Fruit fly (Drosophila melanogaster) whole organism, wandering third instar larva: Measurements from ENCODE around the gene Dsor1.

Experiments used
- Abd-B ChIP-seq: fragments of >200 bp; optimal IDR thresholded peaks from 2 replicates; lab custom pipeline; 2017; ENCODE audit warnings: missing biosample characterization, missing genetic modification characterization
- CG32264 ChIP-seq: fragments of 200-800 bp; sonication (Bioruptor generic); optimal IDR thresholded peaks from 2 replicates; lab custom pipeline; 2016; ENCODE audit warnings: missing biosample characterization, missing genetic modification characterization
- CG9705 ChIP-seq: fragments of 200-800 bp; sonication (Bioruptor generic); optimal IDR thresholded peaks from 2 replicates; lab custom pipeline; 2018; ENCODE audit warnings: missing biosample characterization, mild to moderate bottlenecking, missing genetic modification characterization
- CrebA ChIP-seq: fragments of 200-800 bp; sonication (Bioruptor generic); optimal IDR thresholded peaks from 2 replicates; lab custom pipeline; 2016; ENCODE audit warnings: missing biosample characterization, mild to moderate bottlenecking, missing genetic modification characterization, borderline replicate concordance
- Dfd ChIP-seq: fragments of >200 bp; optimal IDR thresholded peaks from 2 replicates; lab custom pipeline; 2017; ENCODE audit warnings: missing biosample characterization, missing genetic modification characterization
- Dif ChIP-seq: fragments of 200-275, 200-300 bp; sonication (Bioruptor generic); optimal IDR thresholded peaks from 2 replicates; lab custom pipeline; 2018; ENCODE audit warnings: missing biosample characterization, missing genetic modification characterization; ENCODE audit not compliant: partially characterized antibody
- GATAd ChIP-seq: sonication (Bioruptor generic); optimal IDR thresholded peaks from 2 replicates; lab custom pipeline; 2016; ENCODE audit warnings: missing biosample characterization, missing genetic modification characterization
- HLH106 ChIP-seq: fragments of 200-800 bp; optimal IDR thresholded peaks from 3 replicates; lab custom pipeline; 2019; ENCODE audit warnings: missing biosample characterization, mild to moderate bottlenecking, missing genetic modification characterization, moderate library complexity
- Hnf4 ChIP-seq: fragments of 200-800 bp; sonication (Bioruptor generic); optimal IDR thresholded peaks from 2 replicates; lab custom pipeline; 2016; ENCODE audit warnings: missing biosample characterization, mild to moderate bottlenecking, missing genetic modification characterization
- Hr78 ChIP-seq: fragments of >200 bp; optimal IDR thresholded peaks from 2 replicates; lab custom pipeline; 2017; ENCODE audit warnings: missing biosample characterization, missing genetic modification characterization
- Hr83 ChIP-seq: fragments of 200-300 bp; sonication (Bioruptor generic); optimal IDR thresholded peaks from 2 replicates; lab custom pipeline; 2016; ENCODE audit warnings: missing biosample characterization, mild to moderate bottlenecking, missing genetic modification characterization, moderate library complexity; ENCODE audit not compliant: poor library complexity, severe bottlenecking
- Jra ChIP-seq: sonication (Bioruptor generic); optimal IDR thresholded peaks from 2 replicates; lab custom pipeline; 2016; ENCODE audit warnings: missing biosample characterization, missing genetic modification characterization
- Mio ChIP-seq: sonication (Bioruptor generic); optimal IDR thresholded peaks from 2 replicates; lab custom pipeline; 2016; ENCODE audit warnings: missing biosample characterization, missing genetic modification characterization
- Myc ChIP-seq: fragments of >200 bp; optimal IDR thresholded peaks from 2 replicates; lab custom pipeline; 2017
- N ChIP-seq: fragments of >200 bp; optimal IDR thresholded peaks from 2 replicates; lab custom pipeline; 2018; ENCODE audit warnings: missing biosample characterization, missing external identifiers, missing genetic modification characterization
- OdsH ChIP-seq: fragments of 200-800 bp; sonication (Bioruptor generic); optimal IDR thresholded peaks from 2 replicates; lab custom pipeline; 2016; ENCODE audit warnings: missing biosample characterization, mild to moderate bottlenecking, missing genetic modification characterization
- Rel ChIP-seq, 2 experiments: fragments of 200-800 bp; sonication (Bioruptor generic) in 1 of 2; optimal IDR thresholded peaks; 2 replicates in 1 of 2; 3 replicates in 1 of 2; lab custom pipeline; 2016 to 2019; ENCODE audit warnings: mild to moderate bottlenecking in 2 of 2, missing biosample characterization in 2 of 2, missing genetic modification characterization in 2 of 2, moderate library complexity in 1 of 2
- Sp1 ChIP-seq: fragments of 200-800 bp; sonication (Bioruptor generic); optimal IDR thresholded peaks from 3 replicates; lab custom pipeline; 2019; ENCODE audit warnings: missing biosample characterization, mild to moderate bottlenecking, missing genetic modification characterization, moderate library complexity
- Vsx2 ChIP-seq: fragments of 200-300, 225-300 bp; sonication (Bioruptor generic); optimal IDR thresholded peaks from 2 replicates; lab custom pipeline; 2018; ENCODE audit warnings: missing biosample characterization, missing genetic modification characterization; ENCODE audit not compliant: partially characterized antibody
- br ChIP-seq: fragments of 200-800 bp; sonication (Bioruptor generic); optimal IDR thresholded peaks from 2 replicates; lab custom pipeline; 2016; ENCODE audit warnings: missing biosample characterization, missing genetic modification characterization
- brk ChIP-seq: fragments of 200-800 bp; sonication (Bioruptor generic); optimal IDR thresholded peaks from 2 replicates; lab custom pipeline; 2016; ENCODE audit warnings: missing biosample characterization, mild to moderate bottlenecking, missing genetic modification characterization
- dl ChIP-seq, 2 experiments: fragments of 175-275, 200-275 bp in 1 of 2; fragments of 200-275 bp in 1 of 2; sonication (Bioruptor generic); optimal IDR thresholded peaks; lab custom pipeline; 2018; ENCODE audit warnings: mild to moderate bottlenecking in 2 of 2, missing biosample characterization in 2 of 2, missing genetic modification characterization in 2 of 2, moderate library complexity in 2 of 2; ENCODE audit not compliant: partially characterized antibody in 2 of 2, insufficient read depth in 1 of 2
- dmrt93B ChIP-seq: fragments of 200-800 bp; sonication (Bioruptor generic); optimal IDR thresholded peaks from 2 replicates; lab custom pipeline; 2018; ENCODE audit warnings: missing biosample characterization, mild to moderate bottlenecking, missing genetic modification characterization
- dsf ChIP-seq: sonication (Bioruptor generic); optimal IDR thresholded peaks from 2 replicates; lab custom pipeline; 2016; ENCODE audit warnings: missing biosample characterization, missing genetic modification characterization, borderline replicate concordance
- ey ChIP-seq: fragments of 200-800 bp; sonication (Bioruptor generic); optimal IDR thresholded peaks from 2 replicates; lab custom pipeline; 2016; ENCODE audit warnings: missing biosample characterization, missing genetic modification characterization
- foxo ChIP-seq, 2 experiments: fragments of 200-800 bp; sonication (Bioruptor generic); optimal IDR thresholded peaks; 2 replicates in 1 of 2; 3 replicates in 1 of 2; lab custom pipeline; 2016 to 2017; ENCODE audit warnings: missing biosample characterization in 2 of 2, missing genetic modification characterization in 2 of 2
- fru ChIP-seq: fragments of 200-800 bp; sonication (Bioruptor generic); optimal IDR thresholded peaks from 3 replicates; lab custom pipeline; 2016; ENCODE audit warnings: missing biosample characterization, mild to moderate bottlenecking, missing genetic modification characterization
- h ChIP-seq: fragments of 200-800 bp; sonication (Bioruptor generic); optimal IDR thresholded peaks from 3 replicates; lab custom pipeline; 2016; ENCODE audit warnings: missing biosample characterization, mild to moderate bottlenecking, missing genetic modification characterization
- jim ChIP-seq: fragments of 175-275, 200-325 bp; sonication (Bioruptor generic); optimal IDR thresholded peaks from 2 replicates; lab custom pipeline; 2016; ENCODE audit warnings: missing biosample characterization, mild to moderate bottlenecking, missing genetic modification characterization
- lola ChIP-seq: fragments of >200 bp; optimal IDR thresholded peaks from 2 replicates; lab custom pipeline; 2017; ENCODE audit warnings: missing biosample characterization, missing genetic modification characterization
- pan ChIP-seq: fragments of >200 bp; optimal IDR thresholded peaks from 2 replicates; lab custom pipeline; 2017
- psq ChIP-seq: fragments of 200-800 bp; sonication (Bioruptor generic); optimal IDR thresholded peaks from 3 replicates; lab custom pipeline; 2017; ENCODE audit warnings: missing biosample characterization, mild to moderate bottlenecking, missing genetic modification characterization, moderate library complexity
- rgr ChIP-seq: fragments of 200-800 bp; sonication (Bioruptor generic); optimal IDR thresholded peaks from 3 replicates; lab custom pipeline; 2016; ENCODE audit warnings: missing biosample characterization, mild to moderate bottlenecking, missing genetic modification characterization
- sage ChIP-seq: fragments of 200-800 bp; sonication (Bioruptor generic); optimal IDR thresholded peaks from 2 replicates; lab custom pipeline; 2016; ENCODE audit warnings: missing biosample characterization, mild to moderate bottlenecking, missing genetic modification characterization
- sv ChIP-seq: fragments of 200-800 bp; sonication (Bioruptor generic); optimal IDR thresholded peaks from 3 replicates; lab custom pipeline; 2016; ENCODE audit warnings: missing biosample characterization, missing genetic modification characterization
- tai ChIP-seq: sonication (Bioruptor generic); optimal IDR thresholded peaks from 2 replicates; lab custom pipeline; 2016; ENCODE audit warnings: missing biosample characterization, missing genetic modification characterization
- usp ChIP-seq: fragments of >200 bp; optimal IDR thresholded peaks from 2 replicates; lab custom pipeline; 2017; ENCODE audit warnings: missing biosample characterization, missing genetic modification characterization
- woc ChIP-seq: sonication (Bioruptor generic); optimal IDR thresholded peaks from 2 replicates; lab custom pipeline; 2016; ENCODE audit warnings: missing biosample characterization, mild to moderate bottlenecking, missing genetic modification characterization

Dsor1 gene

dm6 chrX:9291270-9291669, 44.1 kb downstream of the Dsor1 start:
- TF ChIP-seq Jra (no peak), h (GFP tag; lab: Kevin White, UChicago) (no peak), Hr78 (GFP tag; lab: Kevin White, UChicago) (no peak)

DNA sequence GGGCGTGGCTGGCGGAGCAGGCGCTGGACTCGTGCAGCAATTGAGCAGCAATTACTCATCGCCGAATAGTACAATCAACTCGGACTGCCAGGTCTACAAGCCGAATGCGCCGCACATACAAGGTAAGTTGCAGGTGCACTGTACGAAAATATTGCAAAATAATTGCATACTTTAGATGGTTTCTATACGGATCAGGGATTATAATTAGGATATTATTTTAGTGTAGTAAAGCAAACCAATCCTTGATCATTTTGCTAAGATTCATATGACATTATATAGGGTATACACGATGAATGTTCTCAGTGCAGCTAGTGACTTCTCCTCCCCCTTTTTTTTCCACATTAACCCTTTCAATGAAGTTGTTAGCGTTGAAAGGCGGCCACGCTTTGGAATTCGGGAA, 48.4 kb downstream of the Dsor1 start:
- no peak for TF ChIP-seq pan (lab: Kevin White, UChicago)
- TF ChIP-seq h (GFP tag; lab: Kevin White, UChicago) = peak; percentile 9

dm6 chrX:9296518-9296917, 49.4 kb downstream of the Dsor1 start:
- no peak for TF ChIP-seq lola (GFP tag; lab: Kevin White, UChicago)
- no peak for TF ChIP-seq fru (GFP tag; lab: Kevin White, UChicago)
- TF ChIP-seq Dfd (GFP tag; lab: Kevin White, UChicago) = peak; percentile 92
- TF ChIP-seq, all 38 proteins: peak for 1

dm6 chrX:9297661-9298433, 50.7 kb downstream of the Dsor1 start:
- TF ChIP-seq h (GFP tag; lab: Kevin White, UChicago) = peak; percentile 44
- TF ChIP-seq rgr = peak; percentile 47
- no peak for TF ChIP-seq Rel (GFP tag; optimal IDR thresholded peaks at IDR 0.05; lab: Kevin White, UChicago)
- peak; percentile 56 for TF ChIP-seq Rel (tag; optimal IDR thresholded peaks at IDR 0.05; lab: Kevin White, UChicago)
- no peak for TF ChIP-seq Vsx2 (GFP tag; lab: Kevin White, UChicago)
- peak; percentile 6 for TF ChIP-seq Hnf4 (GFP tag; lab: Kevin White, UChicago)
- TF ChIP-seq br (GFP tag; lab: Kevin White, UChicago) = peak; percentile 53
- TF ChIP-seq Hr78 (GFP tag; lab: Kevin White, UChicago) = no peak
- peak; percentile 8 for TF ChIP-seq woc (GFP tag; lab: Kevin White, UChicago)
- no peak for TF ChIP-seq sv (GFP tag; lab: Kevin White, UChicago)
- peak; percentile 8 for TF ChIP-seq dmrt93B
- no peak for TF ChIP-seq sage (GFP tag; lab: Kevin White, UChicago)
- no peak for TF ChIP-seq dl (GFP tag; optimal IDR thresholded peaks at IDR 0.05; lab: Kevin White, UChicago; ENCODE audit: insufficient read depth in 1 of 2, partially characterized antibody in 2 of 2)
- peak; percentile 29 for TF ChIP-seq OdsH
- TF ChIP-seq psq = peak; percentile 1
- no peak for TF ChIP-seq Dif
- no peak for TF ChIP-seq pan (lab: Kevin White, UChicago)
- no peak for TF ChIP-seq Myc (lab: Kevin White, UChicago)
- TF ChIP-seq N (GFP tag; lab: Kevin White, UChicago) = no peak
- peak; percentile 13 for TF ChIP-seq tai (GFP tag; lab: Kevin White, UChicago)
- TF ChIP-seq fru (GFP tag; lab: Kevin White, UChicago) = peak; percentile 26
- TF ChIP-seq brk = no peak
- no peak for TF ChIP-seq Jra
- TF ChIP-seq CG32264 (GFP tag; lab: Kevin White, UChicago) = no peak
- TF ChIP-seq foxo (GFP tag; optimal IDR thresholded peaks at IDR 0.05; lab: Kevin White, UChicago) = peak in 1 of 2 experiments; percentile 16
- no peak for TF ChIP-seq Mio (GFP tag; lab: Kevin White, UChicago)
- TF ChIP-seq GATAd (GFP tag; lab: Kevin White, UChicago) = no peak
- no peak for TF ChIP-seq CrebA (GFP tag; lab: Kevin White, UChicago)
- TF ChIP-seq Sp1 (GFP tag; lab: Kevin White, UChicago) = peak; percentile 12
- no peak for TF ChIP-seq Abd-B
- no peak for TF ChIP-seq lola (GFP tag; lab: Kevin White, UChicago)
- TF ChIP-seq ey (GFP tag; lab: Kevin White, UChicago) = peak; percentile 50
- peak; percentile 55 for TF ChIP-seq HLH106
- TF ChIP-seq CG9705 (GFP tag; lab: Kevin White, UChicago) = no peak
- no peak for TF ChIP-seq Dfd (GFP tag; lab: Kevin White, UChicago)
- no peak for TF ChIP-seq jim (GFP tag; lab: Kevin White, UChicago)
- TF ChIP-seq dsf = no peak
- no peak for TF ChIP-seq Hr83 (GFP tag; lab: Kevin White, UChicago)
- TF ChIP-seq usp (GFP tag; lab: Kevin White, UChicago) = no peak
